Fruit fly (Drosophila melanogaster): ENCODE results near the gene CG31121.

Gene CG31121

dm6 chr3R:24851429-24851828, 43.0 kb downstream of the CG31121 start, which contains the start of gene Nct:
Gene Nct (plus strand): TSS chr3R:24851601.
- TF ChIP-seq Sox14 (GFP tag; optimal IDR thresholded peaks at IDR 0.05) (peak; percentile 68), Smox (GFP tag; optimal IDR thresholded peaks at IDR 0.05) (no peak)

- TF ChIP-seq Sox14 (GFP tag; optimal IDR thresholded peaks at IDR 0.05) (peak; percentile 39), CG10631 (GFP tag; optimal IDR thresholded peaks at IDR 0.05) (peak; percentile 67), Hr39 (GFP tag; optimal IDR thresholded peaks at IDR 0.05) (peak; percentile 63), acj6 (GFP tag; optimal IDR thresholded peaks at IDR 0.05) (peak; percentile 41), Ets21C (GFP tag; optimal IDR thresholded peaks at IDR 0.05) (peak; percentile 39), CG31627 (GFP tag; optimal IDR thresholded peaks at IDR 0.05) (peak; percentile 79), esn (GFP tag; optimal IDR thresholded peaks at IDR 0.05) (peak; percentile 68), dsx (GFP tag; optimal IDR thresholded peaks at IDR 0.05; ENCODE audit: poor library complexity, severe bottlenecking) (no peak), Eip78C (GFP tag) (peak; percentile 77), CG11762 (GFP tag; optimal IDR thresholded peaks at IDR 0.05; ENCODE audit: insufficient read depth) (no peak), lz (GFP tag; optimal IDR thresholded peaks at IDR 0.05) (peak; percentile 70), CG11902 (GFP tag; optimal IDR thresholded peaks at IDR 0.05) (peak; percentile 48), cyc (GFP tag; optimal IDR thresholded peaks at IDR 0.05) (peak; percentile 83), fd59A (GFP tag; optimal IDR thresholded peaks at IDR 0.05) (no peak), topi (GFP tag; optimal IDR thresholded peaks at IDR 0.05) (peak; percentile 66)
Observed at dm6 chr3R:24850420-24850819, 44.0 kb downstream of the CG31121 start, which contains the start of gene CG7006. Gene CG7006 (plus strand): TSS chr3R:24850627.

dm6 chr3R:24845952-24846848, 48.2 kb downstream of the CG31121 start:
- no peak for TF ChIP-seq Sox102F (GFP tag; optimal IDR thresholded peaks at IDR 0.05)
- no peak for TF ChIP-seq cyc (GFP tag; optimal IDR thresholded peaks at IDR 0.05)
- TF ChIP-seq fd59A (GFP tag; optimal IDR thresholded peaks at IDR 0.05): no peak
- no peak for TF ChIP-seq Hr4 (GFP tag; optimal IDR thresholded peaks at IDR 0.05)
- no peak for TF ChIP-seq fkh (GFP tag; optimal IDR thresholded peaks at IDR 0.05)
- TF ChIP-seq fd85E (GFP tag; optimal IDR thresholded peaks at IDR 0.05): no peak
- no peak for TF ChIP-seq acj6 (GFP tag; optimal IDR thresholded peaks at IDR 0.05)
- TF ChIP-seq CG8632 (GFP tag; optimal IDR thresholded peaks at IDR 0.05): no peak
- TF ChIP-seq CG8119 (GFP tag; IDR thresholded peaks at IDR 0.05): no peak
- TF ChIP-seq pdm3 (GFP tag; optimal IDR thresholded peaks at IDR 0.05): no peak
- TF ChIP-seq Gug (GFP tag; IDR thresholded peaks at IDR 0.05): no peak

- TF ChIP-seq vri (GFP tag; optimal IDR thresholded peaks at IDR 0.05) (no peak), CG10631 (GFP tag; optimal IDR thresholded peaks at IDR 0.05) (no peak), fd59A (GFP tag; optimal IDR thresholded peaks at IDR 0.05) (no peak), eg (GFP tag; IDR thresholded peaks at IDR 0.05) (no peak)
Observed at dm6 chr3R:24845148-24845547, 49.3 kb downstream of the CG31121 start.

dm6 chr3R:24841635-24842034, 52.8 kb downstream of the CG31121 start, which contains the start of gene Esp:
Gene Esp (plus strand): TSS chr3R:24841935.
- TF ChIP-seq CG6792 (GFP tag; optimal IDR thresholded peaks at IDR 0.05) (no peak), CG16779 (tag; optimal IDR thresholded peaks at IDR 0.05) (no peak)

dm6 chr3R:24841063-24841462, 53.3 kb downstream of the CG31121 start, which contains the start of gene CG33658:
Gene CG33658 (minus strand): TSS chr3R:24841163.
- TF ChIP-seq Ets21C (GFP tag; optimal IDR thresholded peaks at IDR 0.05) (no peak), CG3919 (GFP tag; optimal IDR thresholded peaks at IDR 0.05) (no peak), eg (GFP tag; IDR thresholded peaks at IDR 0.05) (no peak), CG6163 (GFP tag; IDR thresholded peaks at IDR 0.05) (no peak), Eip93F (GFP tag; optimal IDR thresholded peaks at IDR 0.05) (no peak), cyc (GFP tag; optimal IDR thresholded peaks at IDR 0.05) (no peak)

Measured in whole organism, prepupa.